Worm (Caenorhabditis elegans) whole organism, L3 larva: ENCODE data around the gene F07E5.8.

Experiments
- ZK546.5 ChIP-seq: sonication (generic microtip); optimal IDR thresholded peaks from 2 replicates; lab custom pipeline; 2017; ENCODE audit warnings: missing biosample characterization, missing genetic modification characterization
- pha-4 ChIP-seq: fragments of 150-350 bp; optimal IDR thresholded peaks from 2 replicates; lab custom pipeline; 2014; ENCODE audit warnings: missing biosample characterization, missing genetic modification reagents, missing genetic modification characterization

DNA sequence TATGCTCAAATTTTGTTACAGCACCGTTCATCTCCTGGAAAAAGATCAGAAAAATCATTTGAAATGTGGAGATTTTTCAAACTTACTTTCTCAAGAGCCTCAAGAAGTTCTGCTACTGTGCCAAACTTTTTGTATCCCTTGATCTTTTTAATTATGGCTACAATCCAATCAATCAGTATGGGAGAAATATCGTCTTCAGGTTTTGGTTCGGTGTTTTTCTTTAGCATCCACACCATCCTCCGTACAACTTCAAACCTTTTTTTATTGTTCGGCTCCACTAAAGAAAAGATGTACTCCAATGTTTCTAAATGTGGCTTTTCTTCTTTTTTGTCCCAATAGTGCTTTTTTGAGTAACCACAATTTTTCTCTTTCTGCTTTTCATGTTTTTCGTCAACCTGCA lies 1.1 kb upstream of the F07E5.8 start:
- TF ChIP-seq ZK546.5 (no peak), pha-4 (tag; lab: Kevin White, UChicago) (no peak)
